Worm (Caenorhabditis elegans): ENCODE data around the gene F44D12.10.
"Not testable (repeated sequence)": the region's sequence is repeated elsewhere in the genome, so short reads cannot be mapped to it uniquely, and the experiment has no call there.

The F44D12.10 gene

ce11 chrIV:10033053-10033452 is 3.8 kb downstream of the F44D12.10 start, which contains the start of gene F44D12.6:
Gene F44D12.6, plus strand, starts transcription at chrIV:10033353.
- TF ChIP-seq mls-2 (tag; optimal IDR thresholded peaks at IDR 0.05) (no peak), flh-1 (GFP tag; optimal IDR thresholded peaks at IDR 0.05) (no peak), blmp-1 (tag; optimal IDR thresholded peaks at IDR 0.05) (no peak), ces-1 (GFP tag; optimal IDR thresholded peaks at IDR 0.05) (no peak), nhr-12 (tag; optimal IDR thresholded peaks at IDR 0.05) (no peak), nhr-76 (tag; optimal IDR thresholded peaks at IDR 0.05) (no peak)

DNA sequence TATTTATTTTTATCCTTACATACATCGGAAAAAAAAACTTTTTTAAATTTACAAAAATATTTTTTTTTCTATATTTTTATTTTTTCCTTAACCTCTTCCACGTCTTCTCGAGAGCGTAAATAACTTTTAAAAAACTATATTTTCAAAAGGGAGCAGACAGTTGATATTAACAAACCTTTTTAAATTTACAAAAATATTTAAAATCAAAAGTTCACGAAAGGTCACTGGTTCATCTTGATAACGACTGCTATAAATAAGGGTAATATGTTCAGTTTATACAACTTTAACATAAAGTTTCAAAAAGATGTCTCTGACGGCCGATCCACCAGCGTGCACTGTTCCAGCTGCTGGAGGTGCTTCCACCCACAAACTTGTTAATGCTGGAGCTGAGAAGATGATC is 8.1 kb downstream of the F44D12.10 start, which contains the start of the genes F44D12.16 and msd-2:
F44D12.16 (plus strand) TSS at position 301 of the 400 bp plus-strand sequence.
msd-2 (plus strand) TSS at position 305 of the 400 bp plus-strand sequence.
- TF ChIP-seq ceh-83 (GFP tag; optimal IDR thresholded peaks at IDR 0.05); lin-32 (GFP tag; optimal IDR thresholded peaks at IDR 0.05); snpc-4 (tag; optimal IDR thresholded peaks at IDR 0.05): not testable (repeated sequence)

ce11 chrIV:10027566-10027965 is 9.3 kb downstream of the F44D12.10 start, which contains the start of gene gipc-2:
Gene gipc-2, minus strand, starts transcription at chrIV:10027666.
- no peak for TF ChIP-seq cnd-1 (tag; optimal IDR thresholded peaks at IDR 0.05)
- TF ChIP-seq drap-1 (GFP tag; optimal IDR thresholded peaks at IDR 0.05): no peak
- no peak for TF ChIP-seq zip-8 (tag; optimal IDR thresholded peaks at IDR 0.05)
- no peak for TF ChIP-seq unc-39 (tag; optimal IDR thresholded peaks at IDR 0.05)
- TF ChIP-seq lin-13 (tag; optimal IDR thresholded peaks at IDR 0.05): no peak
- no peak for TF ChIP-seq nhr-237 (tag; optimal IDR thresholded peaks at IDR 0.05)
- TF ChIP-seq elt-3 (tag; optimal IDR thresholded peaks at IDR 0.05): no peak
- TF ChIP-seq ceh-39 (tag; optimal IDR thresholded peaks at IDR 0.05): no peak
- TF ChIP-seq lsy-2 (tag; optimal IDR thresholded peaks at IDR 0.05): no peak
- no peak for TF ChIP-seq tbx-8 (GFP tag; optimal IDR thresholded peaks at IDR 0.05)
- no peak for TF ChIP-seq elt-1 (tag; optimal IDR thresholded peaks at IDR 0.05; ENCODE audit: borderline replicate concordance, insufficient read depth)
- no peak for TF ChIP-seq sem-2 (GFP tag; optimal IDR thresholded peaks at IDR 0.05)
- TF ChIP-seq nhr-12 (tag; optimal IDR thresholded peaks at IDR 0.05): no peak
- no peak for TF ChIP-seq nhr-2 (tag; optimal IDR thresholded peaks at IDR 0.05)

DNA sequence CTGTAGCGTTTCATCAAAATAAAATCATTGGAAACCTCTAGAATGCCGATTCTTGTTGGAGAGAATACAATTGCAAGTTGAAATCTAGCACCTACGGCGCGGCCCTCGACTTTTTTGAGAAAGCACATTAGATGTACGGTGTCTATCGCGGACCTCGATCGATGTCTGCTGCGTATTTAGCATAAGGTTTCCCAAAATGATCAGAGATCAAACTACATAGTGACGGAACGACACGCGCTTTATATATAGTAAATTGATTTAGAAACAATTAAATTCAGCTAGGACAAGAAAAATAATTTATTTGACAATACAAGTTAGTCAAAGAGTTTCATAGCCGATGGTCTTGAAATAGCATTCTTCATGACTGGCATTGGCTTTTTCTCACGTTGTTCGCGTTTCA is 10.7 kb downstream of the F44D12.10 start:
- TF ChIP-seq elt-3 (tag; optimal IDR thresholded peaks at IDR 0.05): no peak

DNA sequence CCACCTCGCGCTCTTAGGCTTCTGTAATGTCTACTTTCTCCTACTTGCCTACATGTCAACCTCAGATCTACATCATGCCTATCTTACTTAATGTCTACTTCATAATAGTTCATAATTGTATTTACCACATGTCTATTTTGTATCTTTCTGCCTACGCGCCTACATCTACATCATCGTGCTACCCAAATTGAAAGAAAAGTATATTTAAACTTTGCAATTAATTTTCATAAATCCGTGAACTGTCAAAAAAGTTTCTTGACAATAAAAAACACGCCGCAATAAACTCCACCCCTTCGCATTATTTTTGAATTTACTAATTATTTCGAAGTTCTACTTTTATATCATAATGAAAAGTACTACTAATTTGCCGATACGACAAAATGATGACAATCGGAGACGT is 13.9 kb downstream of the F44D12.10 start, which contains the start of gene F44D12.8:
F44D12.8 (plus strand) TSS at position 301 of the 400 bp plus-strand sequence.
- TF ChIP-seq ztf-11 (tag; optimal IDR thresholded peaks at IDR 0.05): no peak
- no peak for TF ChIP-seq lin-13 (tag; optimal IDR thresholded peaks at IDR 0.05)
- TF ChIP-seq bed-3 (GFP tag; optimal IDR thresholded peaks at IDR 0.05): no peak
- no peak for TF ChIP-seq nhr-237 (tag; optimal IDR thresholded peaks at IDR 0.05)
- TF ChIP-seq lin-32 (GFP tag; optimal IDR thresholded peaks at IDR 0.05): no peak
- no peak for TF ChIP-seq elt-1 (tag; optimal IDR thresholded peaks at IDR 0.05; ENCODE audit: borderline replicate concordance, insufficient read depth)
- no peak for TF ChIP-seq ham-2 (GFP tag; optimal IDR thresholded peaks at IDR 0.05)
- no peak for TF ChIP-seq flh-1 (GFP tag; optimal IDR thresholded peaks at IDR 0.05)
- no peak for TF ChIP-seq blmp-1 (tag; optimal IDR thresholded peaks at IDR 0.05)
- TF ChIP-seq ceh-43 (GFP tag; optimal IDR thresholded peaks at IDR 0.05): no peak
- TF ChIP-seq nhr-12 (tag; optimal IDR thresholded peaks at IDR 0.05): no peak
- TF ChIP-seq ceh-39 (tag; optimal IDR thresholded peaks at IDR 0.05): no peak
- no peak for TF ChIP-seq mep-1 (tag; optimal IDR thresholded peaks at IDR 0.05)
- no peak for TF ChIP-seq sptf-1 (tag; optimal IDR thresholded peaks at IDR 0.05)

- TF ChIP-seq nhr-28 (tag; optimal IDR thresholded peaks at IDR 0.05) (no peak), mab-5 (tag; optimal IDR thresholded peaks at IDR 0.05) (no peak), pha-4 (tag; optimal IDR thresholded peaks at IDR 0.05) (no peak), drap-1 (GFP tag; optimal IDR thresholded peaks at IDR 0.05) (no peak), unc-62 (GFP tag; optimal IDR thresholded peaks at IDR 0.05) (no peak), ztf-11 (tag; optimal IDR thresholded peaks at IDR 0.05) (no peak), sptf-1 (tag; optimal IDR thresholded peaks at IDR 0.05) (no peak), nhr-12 (tag; optimal IDR thresholded peaks at IDR 0.05) (no peak), snpc-4 (tag; optimal IDR thresholded peaks at IDR 0.05) (no peak), mls-2 (tag; optimal IDR thresholded peaks at IDR 0.05) (no peak), elt-1 (tag; optimal IDR thresholded peaks at IDR 0.05; ENCODE audit: borderline replicate concordance, insufficient read depth) (no peak), ceh-43 (GFP tag; optimal IDR thresholded peaks at IDR 0.05) (no peak), hlh-1 (tag; optimal IDR thresholded peaks at IDR 0.05) (no peak), unc-120 (tag; optimal IDR thresholded peaks at IDR 0.05; ENCODE audit: poor library complexity, severe bottlenecking) (no peak), M03D4.4 (tag; optimal IDR thresholded peaks at IDR 0.05) (no peak), ham-2 (GFP tag; optimal IDR thresholded peaks at IDR 0.05) (no peak)
These were observed 15.6 kb downstream of the F44D12.10 start, which contains the start of gene F44D12.19 for ce11 chrIV:10021283-10021682. Gene F44D12.19, plus strand, starts transcription at chrIV:10021583.

Data from whole organism, mixed stage, embryonic.